Fruit fly (Drosophila melanogaster): ENCODE measurements around the gene CG14227.

Gene CG14227

DNA sequence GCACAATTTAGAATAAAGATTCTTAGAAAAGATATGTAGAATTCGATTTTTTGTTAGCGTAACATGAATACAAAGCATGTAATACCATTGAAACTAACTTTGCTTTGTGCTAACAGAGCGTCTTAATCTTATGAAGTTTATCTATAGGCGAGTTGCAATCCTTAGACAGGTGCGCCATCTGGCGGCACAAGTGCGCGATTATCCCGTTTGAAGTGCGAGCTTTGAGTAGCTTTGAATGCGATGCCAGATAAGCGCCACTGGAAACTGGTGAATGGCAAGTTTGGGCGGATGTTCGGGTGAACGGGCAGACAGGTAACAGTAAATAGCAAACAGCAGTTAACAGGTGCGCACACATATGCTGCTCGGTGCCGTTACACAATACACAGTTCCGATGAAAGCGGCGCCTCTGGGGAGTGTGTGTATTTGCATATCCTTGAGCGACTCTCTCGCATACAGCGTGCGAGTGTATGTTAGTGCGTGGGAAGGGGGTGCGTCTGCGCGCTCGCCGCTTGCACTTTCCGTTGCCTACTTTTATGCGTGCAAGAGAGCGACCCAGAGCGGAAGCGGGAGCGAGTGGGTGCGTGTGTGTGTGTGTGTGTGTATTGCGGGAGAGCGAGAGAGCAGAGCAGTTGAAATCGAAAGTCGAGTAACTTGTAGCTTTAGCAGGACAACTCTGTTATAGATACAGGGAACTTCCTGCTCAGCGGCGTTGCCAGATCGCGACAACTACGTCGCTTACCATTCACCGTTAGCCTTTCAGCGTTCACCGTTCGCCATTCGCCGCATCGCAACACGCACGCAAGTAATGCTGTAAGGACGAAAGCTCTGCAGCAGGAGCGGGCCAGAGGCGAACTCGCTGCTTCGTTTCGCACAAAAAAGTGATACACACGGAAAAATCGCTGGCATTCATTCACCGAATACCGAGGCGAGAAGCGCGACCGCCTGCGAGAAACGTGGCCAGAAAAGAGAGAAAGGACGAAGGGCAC is 29.5 kb upstream of the CG14227 start, which contains the start of gene CG12531:
TSS of gene CG12531 (plus strand) at position 936 of the 986 bp plus-strand sequence.
- TF ChIP-seq brk (GFP tag; optimal IDR thresholded peaks at IDR 0.05) = no peak

DNA sequence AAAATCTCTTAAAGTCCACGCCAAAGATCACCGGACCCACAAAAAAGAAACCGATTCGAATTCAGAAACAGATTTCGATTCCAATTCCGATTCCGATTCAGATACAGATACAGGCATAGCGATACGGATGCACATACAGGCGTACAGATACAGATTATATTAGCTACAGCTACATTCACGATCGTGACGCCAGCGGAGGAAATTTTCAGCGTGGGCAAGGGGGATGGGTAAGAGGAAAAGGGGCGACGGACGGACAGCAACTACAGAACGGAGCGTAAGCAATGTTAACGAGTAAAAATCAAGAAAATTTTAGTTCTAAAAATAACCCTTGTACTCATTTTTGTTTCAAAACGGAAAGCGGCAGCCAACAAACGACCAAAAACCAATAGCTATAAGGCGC is 28.3 kb upstream of the CG14227 start:
- TF ChIP-seq pan (optimal IDR thresholded peaks at IDR 0.05) = no peak
- TF ChIP-seq Dif (GFP tag; optimal IDR thresholded peaks at IDR 0.05; ENCODE audit: partially characterized antibody) = no peak
- no peak for TF ChIP-seq sage (GFP tag; optimal IDR thresholded peaks at IDR 0.05)
- no peak for TF ChIP-seq brk (GFP tag; optimal IDR thresholded peaks at IDR 0.05)
- no peak for TF ChIP-seq foxo (GFP tag; optimal IDR thresholded peaks at IDR 0.05)
- no peak for TF ChIP-seq dl (GFP tag; optimal IDR thresholded peaks at IDR 0.05; ENCODE audit: insufficient read depth in 1 of 2, partially characterized antibody in 2 of 2)
- no peak for TF ChIP-seq woc (GFP tag; optimal IDR thresholded peaks at IDR 0.05)
- no peak for TF ChIP-seq rgr (GFP tag; optimal IDR thresholded peaks at IDR 0.05)
- no peak for TF ChIP-seq psq (GFP tag; optimal IDR thresholded peaks at IDR 0.05)
- TF ChIP-seq Vsx2 (GFP tag; optimal IDR thresholded peaks at IDR 0.05; ENCODE audit: partially characterized antibody) = no peak
- TF ChIP-seq tai (GFP tag; optimal IDR thresholded peaks at IDR 0.05) = no peak
- TF ChIP-seq dsf (GFP tag; optimal IDR thresholded peaks at IDR 0.05; ENCODE audit: borderline replicate concordance) = no peak
- no peak for TF ChIP-seq HLH106 (tag; optimal IDR thresholded peaks at IDR 0.05)
- no peak for TF ChIP-seq OdsH (GFP tag; optimal IDR thresholded peaks at IDR 0.05)

DNA sequence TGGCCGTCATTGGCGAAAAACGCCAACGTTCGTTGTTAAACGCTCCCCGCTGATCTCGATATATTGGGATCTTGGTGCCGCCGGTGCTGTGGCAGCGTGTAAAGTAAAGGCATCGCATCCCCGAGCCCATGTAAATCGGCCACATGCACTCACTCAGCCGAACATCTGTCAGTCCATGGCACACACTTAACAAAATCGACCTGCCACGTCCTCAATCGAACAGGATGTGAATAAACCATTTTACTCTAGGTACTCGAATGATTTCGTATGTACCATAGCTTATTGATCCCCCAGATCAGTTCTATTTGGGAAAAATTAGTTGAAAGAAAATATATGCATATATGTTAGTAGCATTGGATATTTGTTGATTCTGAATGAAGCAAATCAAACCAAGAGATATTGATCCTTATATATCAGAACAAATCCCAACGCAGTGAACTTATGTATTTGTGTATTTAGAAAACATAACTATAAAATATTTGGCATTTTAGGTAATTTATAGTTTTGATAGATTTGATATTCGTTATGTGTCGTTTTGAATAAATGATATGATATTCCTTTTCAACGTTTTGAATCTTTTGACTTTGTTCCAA is 27.7 kb upstream of the CG14227 start:
- TF ChIP-seq N (GFP tag; optimal IDR thresholded peaks at IDR 0.05) (no peak), GATAd (GFP tag; optimal IDR thresholded peaks at IDR 0.05) (no peak), Vsx2 (GFP tag; optimal IDR thresholded peaks at IDR 0.05; ENCODE audit: partially characterized antibody) (no peak), CrebA (GFP tag; optimal IDR thresholded peaks at IDR 0.05; ENCODE audit: borderline replicate concordance) (no peak), HLH106 (tag; optimal IDR thresholded peaks at IDR 0.05) (no peak), dl (GFP tag; optimal IDR thresholded peaks at IDR 0.05; ENCODE audit: insufficient read depth in 1 of 2, partially characterized antibody in 2 of 2) (no peak), dsf (GFP tag; optimal IDR thresholded peaks at IDR 0.05; ENCODE audit: borderline replicate concordance) (no peak), tai (GFP tag; optimal IDR thresholded peaks at IDR 0.05) (no peak), fru (GFP tag; optimal IDR thresholded peaks at IDR 0.05) (no peak), usp (GFP tag; optimal IDR thresholded peaks at IDR 0.05) (no peak), sage (GFP tag; optimal IDR thresholded peaks at IDR 0.05) (no peak), Mio (GFP tag; optimal IDR thresholded peaks at IDR 0.05) (no peak), Dif (GFP tag; optimal IDR thresholded peaks at IDR 0.05; ENCODE audit: partially characterized antibody) (no peak), OdsH (GFP tag; optimal IDR thresholded peaks at IDR 0.05) (no peak), lola (GFP tag; optimal IDR thresholded peaks at IDR 0.05) (no peak), Myc (optimal IDR thresholded peaks at IDR 0.05) (no peak), sv (GFP tag; optimal IDR thresholded peaks at IDR 0.05) (no peak), Rel (GFP tag; optimal IDR thresholded peaks at IDR 0.05) (no peak), Rel (tag; optimal IDR thresholded peaks at IDR 0.05) (no peak), pan (optimal IDR thresholded peaks at IDR 0.05) (no peak), CG32264 (GFP tag; optimal IDR thresholded peaks at IDR 0.05) (no peak)

DNA sequence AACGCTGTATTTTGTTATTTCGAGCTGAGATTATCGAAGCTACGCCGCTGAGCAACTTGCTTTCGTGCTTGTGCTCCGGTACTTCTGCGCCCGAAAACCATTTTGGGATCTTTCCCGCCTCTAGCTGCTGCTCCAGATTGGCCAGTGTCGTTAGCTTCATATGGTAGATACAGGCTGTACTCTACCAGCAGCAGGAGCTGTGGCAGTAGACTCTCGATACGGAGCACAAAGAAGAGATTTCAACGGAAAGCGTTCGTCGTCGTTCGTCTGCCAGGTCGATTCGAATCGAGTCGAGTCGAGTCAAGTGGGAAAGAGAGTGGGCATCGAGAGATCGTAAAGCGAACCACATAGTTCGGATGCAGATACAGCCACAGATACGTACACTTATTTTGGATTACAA is 26.1 kb upstream of the CG14227 start:
- no peak for TF ChIP-seq Hr83 (GFP tag; optimal IDR thresholded peaks at IDR 0.05; ENCODE audit: poor library complexity, severe bottlenecking)
- no peak for TF ChIP-seq Dif (GFP tag; optimal IDR thresholded peaks at IDR 0.05; ENCODE audit: partially characterized antibody)
- TF ChIP-seq Hr78 (GFP tag; optimal IDR thresholded peaks at IDR 0.05) = no peak
- TF ChIP-seq pan (optimal IDR thresholded peaks at IDR 0.05) = no peak
- TF ChIP-seq brk (GFP tag; optimal IDR thresholded peaks at IDR 0.05) = no peak
- no peak for TF ChIP-seq Myc (optimal IDR thresholded peaks at IDR 0.05)
- TF ChIP-seq HLH106 (tag; optimal IDR thresholded peaks at IDR 0.05) = no peak
- no peak for TF ChIP-seq Mio (GFP tag; optimal IDR thresholded peaks at IDR 0.05)

Data from whole organism, wandering third instar larva.